Fruit fly (Drosophila melanogaster) whole organism, embryonic: ENCODE data around the gene Hand.

ENCODE experiments used
- Aef1 ChIP-seq: fragments of 200-800 bp; sonication (Bioruptor generic); IDR thresholded peaks from 3 replicates; pipeline ENCODE4 v1.3.6; 2022; ENCODE audit warnings: missing biosample characterization, missing genetic modification characterization
- CG10209 ChIP-seq: fragments of 200-800 bp; sonication (Bioruptor generic); optimal IDR thresholded peaks from 3 replicates; lab custom pipeline; 2017; ENCODE audit warnings: missing biosample characterization, mild to moderate bottlenecking, missing genetic modification characterization, missing genetic modification reagents
- CG10274 ChIP-seq: fragments of 200-800 bp; sonication (Bioruptor generic); optimal IDR thresholded peaks from 3 replicates; lab custom pipeline; 2017; ENCODE audit warnings: missing biosample characterization, mild to moderate bottlenecking, missing genetic modification characterization
- CG10462 ChIP-seq: fragments of 200-800 bp; sonication (Bioruptor generic); optimal IDR thresholded peaks from 2 replicates; lab custom pipeline; 2016; ENCODE audit warnings: missing biosample characterization, missing genetic modification characterization
- CG12219 ChIP-seq: fragments of 200-800 bp; sonication (Bioruptor generic); optimal IDR thresholded peaks from 3 replicates; lab custom pipeline; 2018; ENCODE audit warnings: missing biosample characterization, mild to moderate bottlenecking, missing genetic modification characterization
- CG13424 ChIP-seq: fragments of 200-800 bp; sonication (Bioruptor generic); optimal IDR thresholded peaks from 2 replicates; lab custom pipeline; 2019; ENCODE audit warnings: missing biosample characterization, mild to moderate bottlenecking, missing genetic modification characterization, moderate library complexity
- CG14014 ChIP-seq: fragments of 200-800 bp; sonication (Bioruptor generic); IDR thresholded peaks from 2 replicates; pipeline ENCODE4 v1.3.6; 2022; ENCODE audit warnings: missing biosample characterization, missing genetic modification characterization
- CG14710 ChIP-seq: fragments of 200-800 bp; sonication (Bioruptor generic); optimal IDR thresholded peaks from 3 replicates; lab custom pipeline; 2019; ENCODE audit warnings: missing biosample characterization, mild to moderate bottlenecking, missing genetic modification characterization, moderate library complexity
- CG15073 ChIP-seq: fragments of 200-800 bp; sonication (Bioruptor generic); optimal IDR thresholded peaks from 2 replicates; lab custom pipeline; 2016; ENCODE audit warnings: missing biosample characterization, missing genetic modification characterization
- CG1602 ChIP-seq: fragments of 200-800 bp; sonication (Bioruptor generic); optimal IDR thresholded peaks from 3 replicates; lab custom pipeline; 2016; ENCODE audit warnings: missing biosample characterization, missing genetic modification characterization
- CG17568 ChIP-seq: fragments of 200-800 bp; sonication (Bioruptor generic); optimal IDR thresholded peaks from 2 replicates; lab custom pipeline; 2018; ENCODE audit warnings: missing biosample characterization, mild to moderate bottlenecking, missing genetic modification characterization, moderate library complexity
- CG4282 ChIP-seq: fragments of 200-800 bp; sonication (Bioruptor generic); optimal IDR thresholded peaks from 2 replicates; lab custom pipeline; 2016; ENCODE audit warnings: missing biosample characterization, missing genetic modification characterization
- CG4360 ChIP-seq: fragments of 200-800 bp; sonication (Bioruptor generic); IDR thresholded peaks from 2 replicates; pipeline ENCODE4 v1.3.6; 2022; ENCODE audit warnings: missing biosample characterization, missing genetic modification characterization
- CG4820 ChIP-seq: fragments of 200-800 bp; sonication (Bioruptor generic); optimal IDR thresholded peaks from 3 replicates; lab custom pipeline; 2016; ENCODE audit warnings: missing biosample characterization, missing genetic modification characterization
- CG6175 ChIP-seq: fragments of 200-800 bp; sonication (Bioruptor generic); IDR thresholded peaks from 3 replicates; pipeline ENCODE4 v1.3.6; 2022; ENCODE audit warnings: missing biosample characterization, missing genetic modification characterization
- CG7839 ChIP-seq: fragments of 200-800 bp; sonication (Bioruptor generic); optimal IDR thresholded peaks from 3 replicates; lab custom pipeline; 2018; ENCODE audit warnings: missing biosample characterization, mild to moderate bottlenecking, missing genetic modification characterization, moderate library complexity
- CG9817 ChIP-seq: fragments of 200-800 bp; sonication (Bioruptor generic); optimal IDR thresholded peaks from 2 replicates; lab custom pipeline; 2018; ENCODE audit warnings: missing biosample characterization, mild to moderate bottlenecking, missing genetic modification characterization, moderate library complexity
- Dref ChIP-seq: fragments of 200-800 bp; sonication (Bioruptor generic); IDR thresholded peaks from 2 replicates; pipeline ENCODE4 v1.3.6; 2022; ENCODE audit warnings: missing biosample characterization, missing genetic modification characterization
- E2f2 ChIP-seq: fragments of 200-800 bp; sonication (Bioruptor generic); IDR thresholded peaks from 2 replicates; pipeline ENCODE4 v1.3.6; 2022; ENCODE audit warnings: missing biosample characterization, missing genetic modification characterization
- Ets65A ChIP-seq: fragments of 200-800 bp; sonication (Bioruptor generic); peaks from one replicate; lab custom pipeline; 2016; ENCODE audit warnings: missing biosample characterization, missing genetic modification characterization
- Fer2 ChIP-seq: fragments of 200-800 bp; sonication (Bioruptor generic); optimal IDR thresholded peaks from 2 replicates; lab custom pipeline; 2018; ENCODE audit warnings: missing biosample characterization, mild to moderate bottlenecking, missing genetic modification characterization, moderate library complexity
- Gsc ChIP-seq: fragments of 200-800 bp; sonication (Bioruptor generic); IDR thresholded peaks from 2 replicates; pipeline ENCODE4 v1.3.6; 2022; ENCODE audit warnings: missing biosample characterization, missing genetic modification characterization
- Gug ChIP-seq: fragments of 200-800 bp; sonication (Bioruptor generic); IDR thresholded peaks from 4 replicates; pipeline ENCODE4 v1.3.6; 2022; ENCODE audit warnings: missing biosample characterization, missing genetic modification characterization
- H2.0 ChIP-seq: fragments of 200-800 bp; sonication (Bioruptor generic); IDR thresholded peaks from 2 replicates; pipeline ENCODE4 v1.3.6; 2022; ENCODE audit warnings: missing biosample characterization, missing genetic modification characterization
- HLHmδ ChIP-seq: fragments of 200-800 bp; sonication (Bioruptor generic); optimal IDR thresholded peaks from 2 replicates; lab custom pipeline; 2018; ENCODE audit warnings: missing biosample characterization, mild to moderate bottlenecking, missing genetic modification characterization, moderate library complexity
- Hmr ChIP-seq: fragments of 200-800 bp; sonication (Bioruptor generic); optimal IDR thresholded peaks from 3 replicates; lab custom pipeline; 2017; ENCODE audit warnings: mild to moderate bottlenecking, missing biosample characterization, missing genetic modification reagents, missing genetic modification characterization
- Myb ChIP-seq: fragments of 200-800 bp; sonication (Bioruptor generic); optimal IDR thresholded peaks from 2 replicates; lab custom pipeline; 2016; ENCODE audit warnings: missing biosample characterization, missing genetic modification characterization
- Sox102F ChIP-seq: fragments of 200-800 bp; sonication (Bioruptor generic); optimal IDR thresholded peaks from 2 replicates; lab custom pipeline; 2018; ENCODE audit warnings: missing biosample characterization, mild to moderate bottlenecking, missing genetic modification characterization, moderate library complexity
- Spps ChIP-seq: fragments of 200-800 bp; sonication (Bioruptor generic); optimal IDR thresholded peaks from 2 replicates; lab custom pipeline; 2018; ENCODE audit warnings: missing biosample characterization, mild to moderate bottlenecking, missing genetic modification characterization
- Ssrp ChIP-seq: fragments of 200-800 bp; sonication (Bioruptor generic); optimal IDR thresholded peaks from 2 replicates; lab custom pipeline; 2018; ENCODE audit warnings: missing biosample characterization, mild to moderate bottlenecking, missing genetic modification characterization, moderate library complexity
- Trl ChIP-seq, 3 experiments: fragments of >200 bp in 2 of 3; fragments of 200-800 bp in 1 of 3; sonication (Bioruptor generic) in 1 of 3; optimal IDR thresholded peaks; 2 replicates in 1 of 3; 3 replicates in 2 of 3; lab custom pipeline; 2016 to 2017; ENCODE audit warnings: missing biosample characterization in 1 of 3, missing genetic modification characterization in 1 of 3
- YL-1 ChIP-seq: fragments of 200-800 bp; sonication (Bioruptor generic); optimal IDR thresholded peaks from 3 replicates; lab custom pipeline; 2017; ENCODE audit warnings: missing biosample characterization, mild to moderate bottlenecking, missing genetic modification characterization
- ato ChIP-seq: fragments of 200-800 bp; sonication (Bioruptor generic); IDR thresholded peaks from 2 replicates; pipeline ENCODE4 v1.3.6; 2022; ENCODE audit warnings: missing biosample characterization, missing genetic modification characterization; ENCODE audit not compliant: partially characterized antibody
- bab2 ChIP-seq: fragments of 200-800 bp; sonication (Bioruptor generic); optimal IDR thresholded peaks from 2 replicates; lab custom pipeline; 2016; ENCODE audit warnings: missing biosample characterization, missing genetic modification characterization
- bsh ChIP-seq, 2 experiments: fragments of 200-800 bp; sonication (Bioruptor generic); optimal IDR thresholded peaks; 2 replicates each; lab custom pipeline; 2017 to 2018; ENCODE audit warnings: mild to moderate bottlenecking in 2 of 2, missing biosample characterization in 2 of 2, missing genetic modification characterization in 2 of 2, moderate library complexity in 1 of 2
- dati ChIP-seq: fragments of 200-800 bp; sonication (Bioruptor generic); IDR thresholded peaks from 2 replicates; pipeline ENCODE4 v1.3.6; 2022; ENCODE audit warnings: missing biosample characterization, missing genetic modification characterization
- dmrt99B ChIP-seq: fragments of 200-800 bp; sonication (Bioruptor generic); optimal IDR thresholded peaks from 2 replicates; lab custom pipeline; 2018; ENCODE audit warnings: missing biosample characterization, mild to moderate bottlenecking, missing genetic modification characterization, moderate library complexity
- fu2 ChIP-seq: fragments of 200-800 bp; sonication (Bioruptor generic); optimal IDR thresholded peaks from 2 replicates; lab custom pipeline; 2016; ENCODE audit warnings: missing biosample characterization, missing genetic modification characterization
- gcm2 ChIP-seq: fragments of 200-800 bp; sonication (Bioruptor generic); optimal IDR thresholded peaks from 2 replicates; lab custom pipeline; 2016; ENCODE audit warnings: missing biosample characterization, missing genetic modification characterization
- grau ChIP-seq: fragments of 200-800 bp; optimal IDR thresholded peaks from 3 replicates; lab custom pipeline; 2019; ENCODE audit warnings: missing biosample characterization, mild to moderate bottlenecking, missing genetic modification characterization, moderate library complexity
- h ChIP-seq: fragments of >200 bp; optimal IDR thresholded peaks from 2 replicates; lab custom pipeline; 2017
- maf-S ChIP-seq: fragments of 200-800 bp; sonication (Bioruptor generic); optimal IDR thresholded peaks from 2 replicates; lab custom pipeline; 2016; ENCODE audit warnings: missing biosample characterization, missing genetic modification characterization
- pfk ChIP-seq: fragments of 200-800 bp; sonication (Bioruptor generic); optimal IDR thresholded peaks from 2 replicates; lab custom pipeline; 2018; ENCODE audit warnings: missing biosample characterization, mild to moderate bottlenecking, missing genetic modification characterization, moderate library complexity
- pzg ChIP-seq: fragments of 200-800 bp; sonication (Bioruptor generic); optimal IDR thresholded peaks from 3 replicates; lab custom pipeline; 2018; ENCODE audit warnings: missing biosample characterization, mild to moderate bottlenecking, missing genetic modification characterization, moderate library complexity
- repo ChIP-seq: fragments of 200-800 bp; sonication (Bioruptor generic); optimal IDR thresholded peaks from 2 replicates; lab custom pipeline; 2016; ENCODE audit warnings: missing biosample characterization, missing genetic modification characterization
- sd ChIP-seq: fragments of 200-800 bp; sonication (Bioruptor generic); optimal IDR thresholded peaks from 3 replicates; lab custom pipeline; 2018; ENCODE audit warnings: missing biosample characterization, mild to moderate bottlenecking, missing genetic modification characterization, moderate library complexity
- so ChIP-seq: fragments of 200-800 bp; sonication (Bioruptor generic); IDR thresholded peaks from 3 replicates; pipeline ENCODE4 v1.3.6; 2022; ENCODE audit warnings: missing biosample characterization, missing genetic modification characterization
- tap ChIP-seq: fragments of 200-800 bp; optimal IDR thresholded peaks from 3 replicates; lab custom pipeline; 2019; ENCODE audit warnings: missing biosample characterization, mild to moderate bottlenecking, missing genetic modification characterization, moderate library complexity
- tll ChIP-seq, 2 experiments: fragments of 200-800 bp in 1 of 2; fragments of >200 bp in 1 of 2; sonication (Bioruptor generic) in 1 of 2; optimal IDR thresholded peaks; 2 replicates each; lab custom pipeline; 2017 to 2019; ENCODE audit warnings: missing biosample characterization in 2 of 2, missing genetic modification characterization in 2 of 2, mild to moderate bottlenecking in 1 of 2, moderate library complexity in 1 of 2
- ttk ChIP-seq: fragments of 200-800 bp; sonication (Bioruptor generic); IDR thresholded peaks from 2 replicates; pipeline ENCODE4 v2.1.2; 2022; ENCODE audit warnings: missing biosample characterization, missing genetic modification characterization
- wdn ChIP-seq: fragments of 200-800 bp; sonication (Bioruptor generic); IDR thresholded peaks from 2 replicates; pipeline ENCODE4 v1.3.6; 2022; ENCODE audit warnings: missing biosample characterization, missing genetic modification characterization

Hand gene

DNA sequence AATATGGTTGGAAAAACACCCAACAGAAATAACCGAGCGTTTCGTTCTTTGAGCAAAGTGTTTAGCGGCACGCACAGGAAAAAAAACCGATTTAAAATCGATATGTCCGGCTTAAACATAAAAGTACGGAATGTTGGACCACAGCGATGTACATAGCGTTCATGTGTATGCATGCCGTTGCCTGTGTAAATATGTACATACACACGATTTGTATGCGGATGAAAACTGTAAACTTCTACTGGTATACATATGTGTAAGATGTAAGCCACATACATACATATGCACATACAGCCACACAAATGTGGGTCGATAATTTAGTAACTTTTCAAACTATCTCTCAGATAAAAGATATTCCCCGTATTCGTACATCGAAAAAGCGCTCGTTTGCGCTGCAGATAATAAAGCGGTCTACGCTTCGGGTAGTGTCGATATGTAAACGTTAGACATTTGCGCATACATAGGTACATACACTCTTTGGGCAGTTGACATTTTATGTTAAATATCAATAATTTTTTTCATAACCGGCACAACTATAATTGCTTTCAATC, 45.5 kb downstream of the Hand start:
- TF ChIP-seq bsh (GFP tag; optimal IDR thresholded peaks at IDR 0.05; lab: Kevin White, UChicago) (no peak), CG4820 (GFP tag; lab: Kevin White, UChicago) (no peak), Ssrp (tag; lab: Kevin White, UChicago) (no peak), dati (GFP tag; lab: Robert Waterston, UW) (no peak), pfk (peak; percentile 75), CG10462 (GFP tag; lab: Kevin White, UChicago) (no peak), gcm2 (GFP tag; lab: Kevin White, UChicago) (no peak), CG6175 (GFP tag; lab: Robert Waterston, UW) (no peak), Hmr (GFP tag; lab: Kevin White, UChicago) (no peak), Fer2 (tag; lab: Kevin White, UChicago) (no peak), E2f2 (GFP tag; lab: Robert Waterston, UW) (no peak), h (no peak), Spps (peak; percentile 2), Dref (GFP tag; lab: Robert Waterston, UW) (no peak), CG13424 (peak; percentile 34), CG9817 (tag; lab: Kevin White, UChicago) (no peak), CG15073 (no peak), Myb (GFP tag; lab: Kevin White, UChicago) (no peak), ato (GFP tag; lab: Robert Waterston, UW) (no peak), CG10209 (GFP tag; lab: Kevin White, UChicago) (no peak), YL-1 (GFP tag; lab: Kevin White, UChicago) (no peak), Gsc (no peak), CG7839 (no peak), H2.0 (GFP tag; lab: Robert Waterston, UW) (no peak), pzg (GFP tag; lab: Kevin White, UChicago) (no peak), CG4282 (GFP tag; lab: Kevin White, UChicago) (no peak), CG14710 (tag; lab: Kevin White, UChicago) (peak; percentile 50), grau (tag; lab: Kevin White, UChicago) (no peak), wdn (GFP tag; lab: Robert Waterston, UW) (no peak), tap (tag; lab: Kevin White, UChicago) (no peak), CG17568 (GFP tag; lab: Kevin White, UChicago) (peak; percentile 66), bab2 (peak; percentile 17), so (GFP tag; lab: Robert Waterston, UW) (no peak), fu2 (GFP tag; lab: Kevin White, UChicago) (no peak), sd (peak; percentile 76), CG4360 (GFP tag; lab: Robert Waterston, UW) (no peak), Trl (optimal IDR thresholded peaks at IDR 0.05; lab: Kevin White, UChicago) (no peak), Trl (GFP tag; optimal IDR thresholded peaks at IDR 0.05; lab: Kevin White, UChicago) (no peak), HLHmδ (no peak), ttk (GFP tag; lab: Robert Waterston, UW) (no peak), dmrt99B (tag; lab: Kevin White, UChicago) (no peak), Sox102F (no peak), Gug (GFP tag; lab: Robert Waterston, UW) (no peak), tll (GFP tag; optimal IDR thresholded peaks at IDR 0.05; lab: Kevin White, UChicago) (no peak), CG1602 (GFP tag; lab: Kevin White, UChicago) (no peak), maf-S (GFP tag; lab: Kevin White, UChicago) (no peak), Aef1 (GFP tag; lab: Robert Waterston, UW) (no peak), repo (GFP tag; lab: Kevin White, UChicago) (no peak), CG12219 (GFP tag; lab: Kevin White, UChicago) (peak; percentile 20), CG10274 (no peak), Ets65A (GFP tag; lab: Kevin White, UChicago) (no peak), CG14014 (GFP tag; lab: Robert Waterston, UW) (peak; percentile 31; the same call in 1 of the 2 replicates)
